Worm (Caenorhabditis elegans) whole organism, late embryonic: ENCODE measurements around the gene ZK105.6.

Source experiments
- C38D4.7 ChIP-seq: fragments of 200-800 bp; sonication (Bioruptor generic); optimal IDR thresholded peaks from 2 replicates; lab custom pipeline; 2018; ENCODE audit warnings: mild to moderate bottlenecking, missing genetic modification characterization, moderate library complexity, missing compliant biosample characterization
- F13H6.1 ChIP-seq: sonication (generic microtip); optimal IDR thresholded peaks from 2 replicates; lab custom pipeline; 2016; ENCODE audit warnings: missing genetic modification characterization, missing compliant biosample characterization
- K02D7.2 ChIP-seq: sonication (generic microtip); optimal IDR thresholded peaks from 2 replicates; lab custom pipeline; 2017; ENCODE audit warnings: mild to moderate bottlenecking, missing genetic modification characterization, missing compliant biosample characterization
- T23F11.4 ChIP-seq: fragments of 200-800 bp; sonication (Bioruptor generic); optimal IDR thresholded peaks from 2 replicates; lab custom pipeline; 2018; ENCODE audit warnings: mild to moderate bottlenecking, missing genetic modification characterization, missing compliant biosample characterization
- Y22D7AL.16 ChIP-seq: sonication (generic microtip); optimal IDR thresholded peaks from 2 replicates; lab custom pipeline; 2016; ENCODE audit warnings: missing genetic modification characterization, missing compliant biosample characterization
- ahr-1 ChIP-seq: sonication (generic microtip); optimal IDR thresholded peaks from 2 replicates; lab custom pipeline; 2016; ENCODE audit warnings: missing genetic modification characterization, missing compliant biosample characterization
- ceh-14 ChIP-seq: sonication (generic microtip); optimal IDR thresholded peaks from 2 replicates; lab custom pipeline; 2016; ENCODE audit warnings: missing genotype, missing genetic modification characterization, missing compliant biosample characterization
- ceh-19 ChIP-seq: fragments of 200-800 bp; sonication (Bioruptor generic); optimal IDR thresholded peaks from 2 replicates; lab custom pipeline; 2018; ENCODE audit warnings: mild to moderate bottlenecking, missing genetic modification characterization, missing compliant biosample characterization
- ceh-2 ChIP-seq: sonication (generic microtip); optimal IDR thresholded peaks from 2 replicates; lab custom pipeline; 2016; ENCODE audit warnings: missing genotype, missing genetic modification characterization, missing compliant biosample characterization
- ceh-24 ChIP-seq: sonication (generic microtip); optimal IDR thresholded peaks from 2 replicates; lab custom pipeline; 2016; ENCODE audit warnings: mild to moderate bottlenecking, missing genetic modification characterization, missing compliant biosample characterization
- ceh-31 ChIP-seq: sonication (generic microtip); optimal IDR thresholded peaks from 2 replicates; lab custom pipeline; 2016; ENCODE audit warnings: missing genetic modification characterization, missing compliant biosample characterization
- ceh-34 ChIP-seq: sonication (generic microtip); optimal IDR thresholded peaks from 2 replicates; lab custom pipeline; 2016; ENCODE audit warnings: mild to moderate bottlenecking, missing genetic modification characterization, missing compliant biosample characterization
- ceh-45 ChIP-seq: fragments of 200-800 bp; sonication (Bioruptor generic); IDR thresholded peaks from 2 replicates; pipeline ENCODE4 v1.3.6; 2022; ENCODE audit warnings: missing genetic modification reagents, missing genetic modification characterization, missing compliant biosample characterization
- ceh-6 ChIP-seq: fragments of 200-800 bp; sonication (Bioruptor generic); optimal IDR thresholded peaks from 2 replicates; lab custom pipeline; 2018; ENCODE audit warnings: mild to moderate bottlenecking, missing genetic modification characterization, missing compliant biosample characterization
- ceh-9 ChIP-seq: sonication (generic microtip); optimal IDR thresholded peaks from 2 replicates; lab custom pipeline; 2016; ENCODE audit warnings: mild to moderate bottlenecking, missing genetic modification characterization, inconsistent platforms, missing compliant biosample characterization
- dve-1 ChIP-seq: sonication (generic microtip); optimal IDR thresholded peaks from 2 replicates; lab custom pipeline; 2017; ENCODE audit warnings: antibody characterized with exemption, mild to moderate bottlenecking, missing genetic modification characterization, missing compliant biosample characterization
- elt-4 ChIP-seq: sonication (generic microtip); optimal IDR thresholded peaks from 2 replicates; lab custom pipeline; 2016; ENCODE audit warnings: missing genetic modification characterization, missing compliant biosample characterization
- ets-4 ChIP-seq: sonication (generic microtip); optimal IDR thresholded peaks from 2 replicates; lab custom pipeline; 2016; ENCODE audit warnings: missing genetic modification characterization, missing compliant biosample characterization
- fkh-6 ChIP-seq: sonication (generic microtip); optimal IDR thresholded peaks from 2 replicates; lab custom pipeline; 2016; ENCODE audit warnings: missing genetic modification characterization, missing compliant biosample characterization
- hlh-13 ChIP-seq: fragments of 200-800 bp; sonication (Bioruptor generic); optimal IDR thresholded peaks from 2 replicates; lab custom pipeline; 2018; ENCODE audit warnings: mild to moderate bottlenecking, missing genetic modification characterization, missing compliant biosample characterization
- hlh-15 ChIP-seq: sonication (generic microtip); optimal IDR thresholded peaks from 2 replicates; lab custom pipeline; 2016; ENCODE audit warnings: missing genetic modification characterization, missing compliant biosample characterization
- hlh-30 ChIP-seq: sonication (generic microtip); optimal IDR thresholded peaks from 2 replicates; lab custom pipeline; 2017; ENCODE audit warnings: antibody characterized with exemption, missing genetic modification characterization, missing compliant biosample characterization; ENCODE audit not compliant: insufficient read depth
- hlh-6 ChIP-seq: sonication (generic microtip); optimal IDR thresholded peaks from 2 replicates; lab custom pipeline; 2016; ENCODE audit warnings: missing genotype, missing genetic modification characterization, missing compliant biosample characterization
- nhr-232 ChIP-seq: sonication (generic microtip); optimal IDR thresholded peaks from 2 replicates; lab custom pipeline; 2016; ENCODE audit warnings: missing genetic modification characterization, missing compliant biosample characterization
- pag-3 ChIP-seq: sonication (generic microtip); optimal IDR thresholded peaks from 2 replicates; lab custom pipeline; 2016; ENCODE audit warnings: missing compliant biosample characterization, missing genetic modification characterization, borderline replicate concordance
- pha-4 ChIP-seq: fragments of 150-350 bp; optimal IDR thresholded peaks from 2 replicates; lab custom pipeline; 2018; ENCODE audit warnings: missing biosample characterization, missing genetic modification reagents, missing genetic modification characterization
- pros-1 ChIP-seq: fragments of 150-350 bp; optimal IDR thresholded peaks from 2 replicates; lab custom pipeline; 2014; ENCODE audit warnings: missing biosample characterization, missing genetic modification reagents, missing genetic modification characterization
- ref-2 ChIP-seq: sonication (generic microtip); optimal IDR thresholded peaks from 2 replicates; lab custom pipeline; 2016; ENCODE audit warnings: missing genetic modification characterization, missing compliant biosample characterization
- rnt-1 ChIP-seq: sonication (generic microtip); optimal IDR thresholded peaks from 2 replicates; lab custom pipeline; 2016; ENCODE audit warnings: missing genetic modification characterization, missing compliant biosample characterization
- sdc-2 ChIP-seq: sonication (generic microtip); optimal IDR thresholded peaks from 2 replicates; lab custom pipeline; 2016; ENCODE audit warnings: missing genotype, missing genetic modification characterization, missing compliant biosample characterization
- tbx-2 ChIP-seq: sonication (generic microtip); optimal IDR thresholded peaks from 2 replicates; lab custom pipeline; 2016; ENCODE audit warnings: missing genetic modification characterization, missing compliant biosample characterization
- tbx-7 ChIP-seq: sonication (generic microtip); optimal IDR thresholded peaks from 2 replicates; lab custom pipeline; 2016; ENCODE audit warnings: missing genotype, missing genetic modification characterization, missing compliant biosample characterization
- ttx-3 ChIP-seq: sonication (generic microtip); optimal IDR thresholded peaks from 2 replicates; lab custom pipeline; 2016; ENCODE audit warnings: missing genetic modification reagents, missing genetic modification characterization, missing compliant biosample characterization
- unc-42 ChIP-seq: sonication (generic microtip); optimal IDR thresholded peaks from 2 replicates; lab custom pipeline; 2016; ENCODE audit warnings: missing genotype, missing genetic modification characterization, missing compliant biosample characterization
- unc-55 ChIP-seq: sonication (generic microtip); optimal IDR thresholded peaks from 2 replicates; lab custom pipeline; 2017; ENCODE audit warnings: missing biosample characterization, missing genetic modification reagents, missing genetic modification characterization
- unc-86 ChIP-seq: sonication (generic microtip); optimal IDR thresholded peaks from 2 replicates; lab custom pipeline; 2016; ENCODE audit warnings: missing genetic modification characterization, missing compliant biosample characterization
- zip-5 ChIP-seq: sonication (generic microtip); optimal IDR thresholded peaks from 2 replicates; lab custom pipeline; 2016; ENCODE audit warnings: missing genetic modification characterization, missing compliant biosample characterization

ZK105.6 gene

ce11 chrV:7717629-7718028 lies 6.2 kb downstream of the ZK105.6 start, which contains the start of gene ZK105.5:
Gene ZK105.5, minus strand, starts transcription at chrV:7717729.
- TF ChIP-seq unc-86 (no peak), ceh-24 (no peak), Y22D7AL.16 (tag; lab: Kevin White, UChicago) (no peak), T23F11.4 (no peak), sdc-2 (tag; lab: Kevin White, UChicago) (no peak), pag-3 (tag; lab: Kevin White, UChicago) (no peak), K02D7.2 (no peak), ceh-45 (no peak), hlh-6 (no peak), nhr-232 (tag; lab: Kevin White, UChicago) (no peak), fkh-6 (tag; lab: Kevin White, UChicago) (no peak), ceh-19 (GFP tag; lab: Kevin White, UChicago) (no peak), ceh-14 (tag; lab: Kevin White, UChicago) (no peak), ceh-9 (tag; lab: Kevin White, UChicago) (no peak), pha-4 (tag; lab: Kevin White, UChicago) (no peak), ceh-34 (tag; lab: Kevin White, UChicago) (no peak), ceh-2 (tag; lab: Kevin White, UChicago) (no peak), ets-4 (tag; lab: Kevin White, UChicago) (no peak), tbx-7 (no peak), C38D4.7 (GFP tag; lab: Kevin White, UChicago) (no peak)
- TF ChIP-seq, all 69 proteins: peak for 0

- TF ChIP-seq ref-2 (tag; lab: Kevin White, UChicago) = no peak
- no peak for TF ChIP-seq C38D4.7 (GFP tag; lab: Kevin White, UChicago)
- TF ChIP-seq zip-5 (tag; lab: Kevin White, UChicago) = no peak
Observed at ce11 chrV:7716034-7716433, 7.8 kb downstream of the ZK105.6 start, which contains the start of gene ZK105.12. Gene ZK105.12, minus strand, starts transcription at chrV:7716134.

- TF ChIP-seq K02D7.2 (no peak), dve-1 (no peak), ceh-31 (no peak), ceh-19 (GFP tag; lab: Kevin White, UChicago) (no peak), ttx-3 (no peak), unc-42 (tag; lab: Kevin White, UChicago) (no peak), hlh-13 (no peak), tbx-2 (no peak), ceh-6 (no peak), F13H6.1 (tag; lab: Kevin White, UChicago) (no peak), elt-4 (tag; lab: Kevin White, UChicago) (no peak), hlh-15 (no peak), hlh-30 (tag; lab: Kevin White, UChicago) (no peak), ahr-1 (tag; lab: Kevin White, UChicago) (no peak)
Observed at ce11 chrV:7713691-7714090, 10.2 kb downstream of the ZK105.6 start, which contains the start of gene ZK105.1. Gene ZK105.1, plus strand, starts transcription at chrV:7713991.

- no peak for TF ChIP-seq elt-4 (tag; lab: Kevin White, UChicago)
- TF ChIP-seq ceh-19 (GFP tag; lab: Kevin White, UChicago) = no peak
- TF ChIP-seq K02D7.2 = no peak
- no peak for TF ChIP-seq ahr-1 (tag; lab: Kevin White, UChicago)
- no peak for TF ChIP-seq ets-4 (tag; lab: Kevin White, UChicago)
- no peak for TF ChIP-seq pros-1
- no peak for TF ChIP-seq rnt-1
- TF ChIP-seq unc-55 (GFP tag; lab: Kevin White, UChicago) = no peak
- TF ChIP-seq, all 69 proteins: peak for 0
Observed at ce11 chrV:7713072-7713471, 10.8 kb downstream of the ZK105.6 start, which contains the start of gene ZK105.13. Gene ZK105.13, minus strand, starts transcription at chrV:7713172.
